Fruit fly (Drosophila melanogaster): ENCODE measurements around the gene Mpi.

Gene Mpi

DNA sequence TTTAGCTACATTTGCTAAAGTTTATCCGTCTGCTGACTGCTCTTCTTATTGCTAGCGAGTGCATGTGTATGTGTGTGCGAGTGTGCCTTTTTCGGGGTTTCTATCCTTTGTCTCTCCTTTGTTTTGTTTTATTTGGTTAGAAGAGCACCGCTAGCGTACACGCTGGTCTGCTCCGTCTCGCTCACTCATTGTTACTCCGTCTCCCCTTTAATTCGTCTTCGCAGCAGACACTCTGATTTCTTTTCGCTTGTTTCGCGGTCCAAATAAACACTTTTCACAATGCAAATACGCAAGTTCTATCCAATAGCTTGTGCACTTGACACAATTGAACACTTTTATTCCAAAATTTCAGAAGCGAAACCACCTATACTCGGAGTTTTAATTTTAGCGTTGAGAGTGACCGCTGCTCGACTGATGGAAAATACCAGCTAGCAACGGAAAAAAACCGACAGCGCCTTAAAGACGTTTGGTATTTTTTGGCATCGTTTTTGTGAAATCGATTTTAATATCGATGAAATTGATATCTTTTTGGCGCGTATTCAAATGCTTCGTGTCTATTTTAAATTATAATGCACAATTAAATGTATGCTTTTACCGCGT, 49.6 kb downstream of the Mpi start, which contains the start of gene FBXO11 (continued):
- TF ChIP-seq CG3407 (GFP tag; optimal IDR thresholded peaks at IDR 0.05): no peak
- TF ChIP-seq Gsc (GFP tag; IDR thresholded peaks at IDR 0.05): no peak
- TF ChIP-seq CG10267 (tag; optimal IDR thresholded peaks at IDR 0.05): peak; percentile 53
- TF ChIP-seq Optix (GFP tag; IDR thresholded peaks at IDR 0.05): no peak
- no peak for TF ChIP-seq sisA (GFP tag; IDR thresholded peaks at IDR 0.05)
- no peak for TF ChIP-seq mirr (GFP tag; optimal IDR thresholded peaks at IDR 0.05)
- no peak for TF ChIP-seq CG15011 (GFP tag; optimal IDR thresholded peaks at IDR 0.05)
- TF ChIP-seq NC2α (GFP tag; optimal IDR thresholded peaks at IDR 0.05): no peak
- no peak for TF ChIP-seq mam (GFP tag; optimal IDR thresholded peaks at IDR 0.05)
- no peak for TF ChIP-seq bigmax (GFP tag; optimal IDR thresholded peaks at IDR 0.05)
- no peak for TF ChIP-seq vfl (GFP tag; optimal IDR thresholded peaks at IDR 0.05)
- TF ChIP-seq toy (GFP tag; IDR thresholded peaks at IDR 0.05): no peak
- TF ChIP-seq CG7372 (GFP tag; IDR thresholded peaks at IDR 0.05): no peak
- no peak for TF ChIP-seq zf30C (GFP tag; optimal IDR thresholded peaks at IDR 0.05)
- TF ChIP-seq CG10462 (GFP tag; optimal IDR thresholded peaks at IDR 0.05): no peak
- no peak for TF ChIP-seq sc (optimal IDR thresholded peaks at IDR 0.05)
- TF ChIP-seq sc (GFP tag; optimal IDR thresholded peaks at IDR 0.05): no peak
- peak; percentile 74 for TF ChIP-seq crol (GFP tag; IDR thresholded peaks at IDR 0.05)
- TF ChIP-seq fru (optimal IDR thresholded peaks at IDR 0.05): no peak
- no peak for TF ChIP-seq CG32772 (GFP tag; IDR thresholded peaks at IDR 0.05)
- TF ChIP-seq ara (GFP tag; IDR thresholded peaks at IDR 0.05): no peak
- no peak for TF ChIP-seq Fer2 (tag; optimal IDR thresholded peaks at IDR 0.05)
- TF ChIP-seq dati (GFP tag; IDR thresholded peaks at IDR 0.05): no peak
- TF ChIP-seq CG7786 (GFP tag; optimal IDR thresholded peaks at IDR 0.05): no peak
- no peak for TF ChIP-seq CG5180 (GFP tag; optimal IDR thresholded peaks at IDR 0.05)
- no peak for TF ChIP-seq CG1529 (GFP tag; optimal IDR thresholded peaks at IDR 0.05)
- TF ChIP-seq CG5245 (GFP tag; optimal IDR thresholded peaks at IDR 0.05): no peak
- TF ChIP-seq Doc2 (GFP tag; IDR thresholded peaks at IDR 0.05): no peak
- peak; percentile 20 for TF ChIP-seq Jarid2 (GFP tag; optimal IDR thresholded peaks at IDR 0.05)
- TF ChIP-seq ken (GFP tag; IDR thresholded peaks at IDR 0.05): no peak
- 0 out of 2 replicates have a peak, but pooled peaks have one; percentile 6 for TF ChIP-seq ato (GFP tag; IDR thresholded peaks at IDR 0.05; ENCODE audit: partially characterized antibody)
- TF ChIP-seq chm (GFP tag; IDR thresholded peaks at IDR 0.05): no peak
- no peak for TF ChIP-seq Spps (tag; optimal IDR thresholded peaks at IDR 0.05)
- no peak for TF ChIP-seq CG2678 (tag; optimal IDR thresholded peaks at IDR 0.05)
- TF ChIP-seq HLH54F (GFP tag; optimal IDR thresholded peaks at IDR 0.05): no peak
- no peak for TF ChIP-seq CG17568 (GFP tag; optimal IDR thresholded peaks at IDR 0.05)
- no peak for TF ChIP-seq disco-r (GFP tag; optimal IDR thresholded peaks at IDR 0.05)
- no peak for TF ChIP-seq Abd-B (GFP tag; optimal IDR thresholded peaks at IDR 0.05)
- TF ChIP-seq CG9932 (GFP tag; IDR thresholded peaks at IDR 0.05): no peak
- no peak for TF ChIP-seq CG33213 (GFP tag; optimal IDR thresholded peaks at IDR 0.05)
- no peak for TF ChIP-seq gcm2 (GFP tag; optimal IDR thresholded peaks at IDR 0.05)
- no peak for TF ChIP-seq btn (GFP tag; optimal IDR thresholded peaks at IDR 0.05)
- no peak for TF ChIP-seq Vsx1 (GFP tag; optimal IDR thresholded peaks at IDR 0.05)
- no peak for TF ChIP-seq CG11560 (tag; IDR thresholded peaks at IDR 0.05)
- TF ChIP-seq CG8290 (GFP tag; optimal IDR thresholded peaks at IDR 0.05): peak; percentile 7
- TF ChIP-seq CG8290 (tag; optimal IDR thresholded peaks at IDR 0.05): no peak
- no peak for TF ChIP-seq CG2889 (GFP tag; IDR thresholded peaks at IDR 0.05)
- peak; percentile 40 for TF ChIP-seq CG15514 (GFP tag; optimal IDR thresholded peaks at IDR 0.05)
- no peak for TF ChIP-seq cwo (GFP tag; optimal IDR thresholded peaks at IDR 0.05)
- TF ChIP-seq CG14965 (GFP tag; optimal IDR thresholded peaks at IDR 0.05; ENCODE audit: borderline replicate concordance): no peak
- no peak for TF ChIP-seq ssp (GFP tag; IDR thresholded peaks at IDR 0.05)
- TF ChIP-seq CG8359 (GFP tag; optimal IDR thresholded peaks at IDR 0.05; ENCODE audit: borderline replicate concordance): no peak
- TF ChIP-seq CG6689 (GFP tag; IDR thresholded peaks at IDR 0.05): no peak

Measured in whole organism, embryonic.